Worm (Caenorhabditis elegans): ENCODE data around the gene R08A2.9.

DNA sequence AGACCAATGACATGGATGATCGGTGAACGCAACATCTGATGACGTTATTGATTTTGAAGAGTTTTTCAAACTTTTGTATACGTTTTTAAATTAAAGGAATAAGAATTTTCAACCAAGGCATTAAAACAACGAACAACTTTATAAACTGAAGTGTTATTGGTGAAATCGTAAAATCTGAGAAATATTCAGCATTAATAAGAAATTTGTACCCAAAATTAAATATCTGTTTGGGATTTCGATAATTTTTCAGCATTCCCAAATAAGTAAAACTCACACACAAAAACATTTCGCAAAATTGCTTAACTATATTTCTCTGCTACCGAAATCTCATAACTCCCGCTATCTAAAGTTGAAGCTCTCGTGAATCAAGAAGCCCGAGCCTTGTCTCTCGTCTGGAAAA lies 48.5 kb upstream of the R08A2.9 start:
- no peak for TF ChIP-seq snpc-4 (GFP tag; optimal IDR thresholded peaks at IDR 0.05)
- TF ChIP-seq snpc-4 (tag; optimal IDR thresholded peaks at IDR 0.05), result no peak
- no peak for TF ChIP-seq egrh-3 (GFP tag; IDR thresholded peaks at IDR 0.05)
- no peak for TF ChIP-seq nhr-27 (tag; optimal IDR thresholded peaks at IDR 0.05)
- no peak for TF ChIP-seq lsl-1 (GFP tag; optimal IDR thresholded peaks at IDR 0.05)
- no peak for TF ChIP-seq nhr-90 (tag; optimal IDR thresholded peaks at IDR 0.05)
